Worm (Caenorhabditis elegans) whole organism, L4/young adult: ENCODE data around the gene W01C8.1.

Experiments
- W03F9.2 ChIP-seq: fragments of 150-350 bp; optimal IDR thresholded peaks from 2 replicates; lab custom pipeline; 2014; ENCODE audit warnings: missing biosample characterization, missing genetic modification characterization
- dao-5 ChIP-seq: sonication (generic microtip); optimal IDR thresholded peaks from 2 replicates; lab custom pipeline; 2016; ENCODE audit warnings: missing genotype, missing genetic modification characterization, moderate library complexity, missing compliant biosample characterization
- him-1 ChIP-seq: sonication (generic microtip); optimal IDR thresholded peaks from 2 replicates; lab custom pipeline; 2016; ENCODE audit warnings: missing genotype, missing genetic modification reagents, missing genetic modification characterization, missing compliant biosample characterization

DNA sequence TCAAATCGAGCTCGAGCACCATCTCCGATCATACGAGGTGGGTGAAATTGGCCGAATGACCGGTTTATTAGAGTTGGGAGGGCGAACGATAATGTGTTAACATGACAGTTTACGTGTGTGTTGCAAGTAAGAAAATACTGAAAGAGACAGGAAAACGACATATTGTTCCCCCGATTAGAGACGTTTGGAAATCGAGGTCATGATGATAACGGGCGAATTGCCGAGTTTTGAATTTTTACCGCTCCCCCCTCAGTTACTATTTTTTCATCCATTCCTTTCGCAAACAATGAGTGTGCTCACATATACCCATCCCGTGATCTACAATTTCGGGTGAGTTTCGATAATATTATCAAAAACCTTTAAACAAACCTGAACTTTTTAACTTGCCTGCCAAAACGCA, 22.5 kb upstream of the W01C8.1 start:
- no peak for TF ChIP-seq dao-5
- TF ChIP-seq W03F9.2 (tag; lab: Kevin White, UChicago): no peak
- TF ChIP-seq him-1: no peak
